Fruit fly (Drosophila melanogaster): ENCODE results near the gene sds22.
A peak's percentile ranks its signal among the peaks of the same experiment; 100 is the strongest.

The sds22 gene

dm6 chr3R:17386168-17386819 is 5.1 kb upstream of the sds22 start (continued):
- TF ChIP-seq dimm (GFP tag; IDR thresholded peaks at IDR 0.05) (0 out of 2 replicates have a peak, but pooled peaks have one; percentile 24), CG14667 (GFP tag; IDR thresholded peaks at IDR 0.05) (peak; percentile 72), NK7.1 (GFP tag; optimal IDR thresholded peaks at IDR 0.05) (no peak), pb (GFP tag; optimal IDR thresholded peaks at IDR 0.05) (no peak), gce (GFP tag; IDR thresholded peaks at IDR 0.05) (0 out of 3 replicates have a peak, but pooled peaks have one; percentile 70), bigmax (GFP tag; optimal IDR thresholded peaks at IDR 0.05) (no peak), CG31224 (GFP tag; IDR thresholded peaks at IDR 0.05) (no peak; the same call in 1 of the 2 replicates), CG17186 (GFP tag; optimal IDR thresholded peaks at IDR 0.05) (peak; percentile 22), Meics (GFP tag; optimal IDR thresholded peaks at IDR 0.05) (peak; percentile 52), CG8765 (GFP tag; IDR thresholded peaks at IDR 0.05) (peak; percentile 43; the same call in 1 of the 2 replicates), CG15514 (GFP tag; optimal IDR thresholded peaks at IDR 0.05) (no peak), Dip3 (GFP tag; optimal IDR thresholded peaks at IDR 0.05) (peak; percentile 13), ewg (GFP tag; optimal IDR thresholded peaks at IDR 0.05) (peak; percentile 64), Asciz (GFP tag; optimal IDR thresholded peaks at IDR 0.05) (peak; percentile 76), CG4820 (GFP tag; optimal IDR thresholded peaks at IDR 0.05) (peak; percentile 74), CG7745 (tag; optimal IDR thresholded peaks at IDR 0.05) (no peak), MESR4 (GFP tag; optimal IDR thresholded peaks at IDR 0.05) (no peak), CG12071 (GFP tag; optimal IDR thresholded peaks at IDR 0.05) (peak; percentile 67), gfzf (GFP tag; optimal IDR thresholded peaks at IDR 0.05) (no peak), CG32532 (GFP tag; IDR thresholded peaks at IDR 0.05) (peak; percentile 53), dmrt11E (tag; optimal IDR thresholded peaks at IDR 0.05) (peak; percentile 67), slp2 (GFP tag; optimal IDR thresholded peaks at IDR 0.05) (peak; percentile 12), Antp (GFP tag; optimal IDR thresholded peaks at IDR 0.05) (peak; percentile 55), CG17612 (GFP tag; IDR thresholded peaks at IDR 0.05) (0 out of 2 replicates have a peak, but pooled peaks have one; percentile 8), fd3F (GFP tag; optimal IDR thresholded peaks at IDR 0.05) (peak; percentile 11), CG9727 (GFP tag; optimal IDR thresholded peaks at IDR 0.05) (peak; percentile 57), BEAF-32 (GFP tag; optimal IDR thresholded peaks at IDR 0.05) (no peak), CG10959 (GFP tag; IDR thresholded peaks at IDR 0.05) (peak; percentile 37; the same call in 1 of the 2 replicates), CG33213 (GFP tag; optimal IDR thresholded peaks at IDR 0.05) (no peak), vnd (GFP tag; IDR thresholded peaks at IDR 0.05; ENCODE audit: partially characterized antibody) (no peak), CG11456 (GFP tag; IDR thresholded peaks at IDR 0.05) (0 out of 3 replicates have a peak, but pooled peaks have one; percentile 24), Trl (optimal IDR thresholded peaks at IDR 0.05) (no peak), Trl (GFP tag; optimal IDR thresholded peaks at IDR 0.05) (peak; percentile 36), lbe (GFP tag; optimal IDR thresholded peaks at IDR 0.05) (peak; percentile 57), CG31365 (tag; optimal IDR thresholded peaks at IDR 0.05) (no peak), gt (GFP tag; IDR thresholded peaks at IDR 0.05) (peak; percentile 70), CG6791 (GFP tag; IDR thresholded peaks at IDR 0.05; ENCODE audit: partially characterized antibody) (no peak), Elba2 (GFP tag; optimal IDR thresholded peaks at IDR 0.05) (no peak), Mrtf (GFP tag; IDR thresholded peaks at IDR 0.05) (peak; percentile 72), CG15269 (tag; optimal IDR thresholded peaks at IDR 0.05) (peak; percentile 64), CG10654 (GFP tag; optimal IDR thresholded peaks at IDR 0.05) (peak; percentile 53), HmgZ (tag; optimal IDR thresholded peaks at IDR 0.05) (no peak), shn (GFP tag; optimal IDR thresholded peaks at IDR 0.05) (no peak), CG7556 (GFP tag; optimal IDR thresholded peaks at IDR 0.05) (peak; percentile 58), fd64A (GFP tag; optimal IDR thresholded peaks at IDR 0.05) (peak; percentile 57), ara (GFP tag; IDR thresholded peaks at IDR 0.05) (peak; percentile 85)

All from whole organism, embryonic.